Fruit fly (Drosophila melanogaster) S2 (cell line): Measurements from ENCODE around the gene CG46301.

Experiments
- CG8478 ChIP-seq: fragments of >200 bp; optimal IDR thresholded peaks from 2 replicates; lab custom pipeline; 2018
- CTCF ChIP-seq, 2 experiments: fragments of >200 bp; optimal IDR thresholded peaks; 2 replicates each; lab custom pipeline; 2018

DNA sequence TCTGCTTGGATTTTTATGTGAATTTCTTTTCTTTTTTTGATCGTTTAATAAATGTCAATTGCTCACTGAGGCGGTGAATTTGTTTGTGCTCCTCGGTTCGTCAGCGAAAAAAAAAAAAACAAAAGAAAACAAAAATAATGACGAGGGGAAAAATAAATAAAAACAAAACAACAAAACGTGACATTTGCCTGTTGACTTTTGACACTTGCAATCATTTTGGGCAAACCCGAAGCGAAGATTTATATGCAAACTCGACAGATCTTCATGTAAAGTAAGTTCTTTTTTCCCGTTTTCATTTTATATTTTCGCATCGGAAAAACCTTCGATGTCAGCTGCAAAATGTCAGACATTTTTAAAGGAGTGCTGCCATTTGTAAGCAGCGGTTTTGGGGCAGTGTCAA is 96.5 kb downstream of the CG46301 start:
- TF ChIP-seq CTCF (optimal IDR thresholded peaks at IDR 0.05; lab: Kevin White, UChicago) (no peak), CG8478 (lab: Kevin White, UChicago) (no peak)
